Worm (Caenorhabditis elegans): Measurements from ENCODE around the gene ceh-99.

DNA sequence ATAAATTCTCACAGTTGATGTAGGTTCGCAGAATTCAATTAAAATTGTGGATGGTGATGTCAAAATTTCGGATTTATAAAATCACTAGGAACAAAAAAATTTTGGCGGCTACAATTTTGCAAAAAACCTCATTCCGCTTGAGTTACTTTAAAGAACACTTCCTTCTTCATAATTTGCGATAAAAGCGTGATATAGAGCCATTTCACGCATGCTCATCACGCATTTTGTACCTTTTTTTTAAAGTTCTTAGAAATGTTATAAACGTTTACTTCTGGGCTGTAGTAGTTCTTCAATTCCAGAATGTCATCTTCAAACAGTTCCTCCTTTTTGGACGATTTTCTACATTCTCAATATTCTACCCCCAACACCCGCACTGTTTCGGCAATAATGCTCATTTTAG is 8.2 kb downstream of the ceh-99 start, which contains the start of gene srx-119:
- no peak for TF ChIP-seq mab-5 (tag; optimal IDR thresholded peaks at IDR 0.05)
- no peak for TF ChIP-seq pha-4 (tag; optimal IDR thresholded peaks at IDR 0.05)
- TF ChIP-seq ces-1 (GFP tag; optimal IDR thresholded peaks at IDR 0.05), result no peak
- no peak for TF ChIP-seq nhr-237 (tag; optimal IDR thresholded peaks at IDR 0.05)
- no peak for TF ChIP-seq mep-1 (tag; optimal IDR thresholded peaks at IDR 0.05)
- TF ChIP-seq nhr-2 (tag; optimal IDR thresholded peaks at IDR 0.05), result no peak
- no peak for TF ChIP-seq nhr-28 (tag; optimal IDR thresholded peaks at IDR 0.05)
- no peak for TF ChIP-seq elt-3 (tag; optimal IDR thresholded peaks at IDR 0.05)
- TF ChIP-seq nhr-76 (tag; optimal IDR thresholded peaks at IDR 0.05), result no peak
